Fruit fly (Drosophila melanogaster) whole organism, embryonic: ENCODE data around the gene mGluR.

Experiments used
- ATbp ChIP-seq: fragments of 200-800 bp; sonication (Bioruptor generic); optimal IDR thresholded peaks from 2 replicates; lab custom pipeline; 2017; ENCODE audit warnings: missing biosample characterization, mild to moderate bottlenecking, missing genetic modification characterization, missing genetic modification reagents
- Aef1 ChIP-seq: fragments of 200-800 bp; sonication (Bioruptor generic); IDR thresholded peaks from 3 replicates; pipeline ENCODE4 v1.3.6; 2022; ENCODE audit warnings: missing biosample characterization, missing genetic modification characterization
- Asciz ChIP-seq: fragments of 200-800 bp; sonication (Bioruptor generic); optimal IDR thresholded peaks from 2 replicates; lab custom pipeline; 2017; ENCODE audit warnings: missing biosample characterization, mild to moderate bottlenecking, missing genetic modification characterization, missing genetic modification reagents
- CG10147 ChIP-seq: fragments of 200-800 bp; sonication (Bioruptor generic); optimal IDR thresholded peaks from 2 replicates; lab custom pipeline; 2019; ENCODE audit warnings: missing biosample characterization, mild to moderate bottlenecking, missing genetic modification characterization, moderate library complexity
- CG1024 ChIP-seq: fragments of 200-800 bp; sonication (Bioruptor generic); IDR thresholded peaks from 2 replicates; pipeline ENCODE4 v1.3.6; 2022; ENCODE audit warnings: missing biosample characterization, missing genetic modification characterization
- CG10543 ChIP-seq: fragments of 200-800 bp; sonication (Bioruptor generic); optimal IDR thresholded peaks from 3 replicates; lab custom pipeline; 2017; ENCODE audit warnings: missing biosample characterization, mild to moderate bottlenecking, missing genetic modification characterization, moderate library complexity
- CG13894 ChIP-seq: fragments of 200-800 bp; sonication (Bioruptor generic); optimal IDR thresholded peaks from 3 replicates; lab custom pipeline; 2018; ENCODE audit warnings: missing biosample characterization, mild to moderate bottlenecking, missing genetic modification characterization, moderate library complexity
- CG14014 ChIP-seq: fragments of 200-800 bp; sonication (Bioruptor generic); IDR thresholded peaks from 2 replicates; pipeline ENCODE4 v1.3.6; 2022; ENCODE audit warnings: missing biosample characterization, missing genetic modification characterization
- CG1792 ChIP-seq: fragments of 200-800 bp; sonication (Bioruptor generic); optimal IDR thresholded peaks from 2 replicates; lab custom pipeline; 2016; ENCODE audit warnings: missing biosample characterization, missing genetic modification characterization
- CG30403 ChIP-seq: fragments of 200-800 bp; sonication (Bioruptor generic); optimal IDR thresholded peaks from 3 replicates; lab custom pipeline; 2016; ENCODE audit warnings: missing biosample characterization, missing genetic modification characterization
- CG33213 ChIP-seq: fragments of 200-800 bp; sonication (Bioruptor generic); optimal IDR thresholded peaks from 3 replicates; lab custom pipeline; 2016; ENCODE audit warnings: missing biosample characterization, missing genetic modification characterization
- CG3838 ChIP-seq: fragments of 200-800 bp; sonication (Bioruptor generic); optimal IDR thresholded peaks from 3 replicates; lab custom pipeline; 2016; ENCODE audit warnings: missing biosample characterization, missing genetic modification characterization
- CG3847 ChIP-seq: fragments of 200-800 bp; sonication (Bioruptor generic); IDR thresholded peaks from 2 replicates; pipeline ENCODE4 v1.3.6; 2022; ENCODE audit warnings: missing biosample characterization, missing genetic modification characterization
- CG4282 ChIP-seq: fragments of 200-800 bp; sonication (Bioruptor generic); optimal IDR thresholded peaks from 2 replicates; lab custom pipeline; 2016; ENCODE audit warnings: missing biosample characterization, missing genetic modification characterization
- CG4328 ChIP-seq: fragments of 200-800 bp; sonication (Bioruptor generic); optimal IDR thresholded peaks from 3 replicates; lab custom pipeline; 2017; ENCODE audit warnings: missing biosample characterization, missing genetic modification reagents, missing genetic modification characterization
- CG4730 ChIP-seq: fragments of 200-800 bp; sonication (Bioruptor generic); IDR thresholded peaks from 2 replicates; pipeline ENCODE4 v1.3.6; 2022; ENCODE audit warnings: missing biosample characterization, missing genetic modification characterization
- CG6683 ChIP-seq: fragments of 200-800 bp; sonication (Bioruptor generic); optimal IDR thresholded peaks from 2 replicates; lab custom pipeline; 2017; ENCODE audit warnings: missing biosample characterization, mild to moderate bottlenecking, missing genetic modification characterization, missing genetic modification reagents
- CG6791 ChIP-seq: fragments of 200-800 bp; sonication (Bioruptor generic); IDR thresholded peaks from 3 replicates; pipeline ENCODE4 v1.3.6; 2022; ENCODE audit warnings: missing biosample characterization, missing genetic modification characterization; ENCODE audit not compliant: partially characterized antibody
- CG7786 ChIP-seq: fragments of 200-800 bp; sonication (Bioruptor generic); optimal IDR thresholded peaks from 2 replicates; lab custom pipeline; 2016; ENCODE audit warnings: missing biosample characterization, missing genetic modification characterization
- CG7928 ChIP-seq: fragments of 200-800 bp; sonication (Bioruptor generic); optimal IDR thresholded peaks from 2 replicates; lab custom pipeline; 2017; ENCODE audit warnings: missing biosample characterization, mild to moderate bottlenecking, missing genetic modification characterization
- CG8089 ChIP-seq: fragments of 200-800 bp; sonication (Bioruptor generic); optimal IDR thresholded peaks from 3 replicates; lab custom pipeline; 2016; ENCODE audit warnings: missing biosample characterization, missing genetic modification characterization
- CG8281 ChIP-seq: fragments of 200-800 bp; sonication (Bioruptor generic); optimal IDR thresholded peaks from 2 replicates; lab custom pipeline; 2018; ENCODE audit warnings: missing biosample characterization, mild to moderate bottlenecking, missing genetic modification characterization, moderate library complexity
- CG8388 ChIP-seq: fragments of 200-800 bp; sonication (Bioruptor generic); optimal IDR thresholded peaks from 2 replicates; lab custom pipeline; 2019; ENCODE audit warnings: missing biosample characterization, mild to moderate bottlenecking, missing genetic modification characterization, moderate library complexity
- Chrac-16 ChIP-seq: fragments of 200-800 bp; sonication (Bioruptor generic); optimal IDR thresholded peaks from 3 replicates; lab custom pipeline; 2016; ENCODE audit warnings: missing biosample characterization, missing genetic modification characterization
- CkIIα-i1 ChIP-seq: fragments of 200-800 bp; sonication (Bioruptor generic); IDR thresholded peaks from 2 replicates; pipeline ENCODE4 v1.3.6; 2022; ENCODE audit warnings: missing biosample characterization, missing genetic modification characterization
- Eip74EF ChIP-seq, 2 experiments: fragments of 200-800 bp in 1 of 2; fragments of >200 bp in 1 of 2; sonication (Bioruptor generic) in 1 of 2; optimal IDR thresholded peaks; 2 replicates each; lab custom pipeline; 2017 to 2019; ENCODE audit warnings: missing biosample characterization in 2 of 2, missing genetic modification characterization in 2 of 2, mild to moderate bottlenecking in 1 of 2, moderate library complexity in 1 of 2
- Meics ChIP-seq: fragments of 200-800 bp; sonication (Bioruptor generic); optimal IDR thresholded peaks from 2 replicates; lab custom pipeline; 2017; ENCODE audit warnings: missing biosample characterization, mild to moderate bottlenecking, missing genetic modification characterization
- Sox102F ChIP-seq: fragments of 200-800 bp; sonication (Bioruptor generic); optimal IDR thresholded peaks from 2 replicates; lab custom pipeline; 2018; ENCODE audit warnings: missing biosample characterization, mild to moderate bottlenecking, missing genetic modification characterization, moderate library complexity
- Sry-δ ChIP-seq: fragments of 200-800 bp; sonication (Bioruptor generic); optimal IDR thresholded peaks from 2 replicates; lab custom pipeline; 2016; ENCODE audit warnings: missing biosample characterization, missing genetic modification characterization
- ap ChIP-seq: fragments of 200-800 bp; sonication (Bioruptor generic); IDR thresholded peaks from 2 replicates; pipeline ENCODE4 v1.3.6; 2022; ENCODE audit warnings: missing biosample characterization, missing genetic modification characterization
- br ChIP-seq: fragments of >200 bp; optimal IDR thresholded peaks from 2 replicates; lab custom pipeline; 2017
- cas ChIP-seq: fragments of 200-800 bp; sonication (Bioruptor generic); IDR thresholded peaks from 2 replicates; pipeline ENCODE4 v1.3.6; 2022; ENCODE audit warnings: missing biosample characterization, missing genetic modification characterization
- disco-r ChIP-seq: fragments of 200-800 bp; sonication (Bioruptor generic); optimal IDR thresholded peaks from 2 replicates; lab custom pipeline; 2016; ENCODE audit warnings: missing biosample characterization, missing genetic modification characterization
- esg ChIP-seq: fragments of 200-800 bp; sonication (Bioruptor generic); conservative IDR thresholded peaks from 2 replicates; pipeline ENCODE4 v1.3.6; 2022; ENCODE audit warnings: missing biosample characterization, missing genetic modification characterization
- eyg ChIP-seq: fragments of 200-800 bp; sonication (Bioruptor generic); optimal IDR thresholded peaks from 3 replicates; lab custom pipeline; 2016; ENCODE audit warnings: missing biosample characterization, missing genetic modification characterization
- fd3F ChIP-seq: fragments of 200-800 bp; sonication (Bioruptor generic); optimal IDR thresholded peaks from 2 replicates; lab custom pipeline; 2018; ENCODE audit warnings: missing biosample characterization, mild to moderate bottlenecking, missing genetic modification characterization, moderate library complexity
- insv ChIP-seq, 2 experiments: fragments of 200-800 bp; sonication (Bioruptor generic); optimal IDR thresholded peaks; 3 replicates each; lab custom pipeline; 2016 to 2018; ENCODE audit warnings: missing biosample characterization in 2 of 2, missing genetic modification characterization in 2 of 2
- nmo ChIP-seq: fragments of 200-800 bp; sonication (Bioruptor generic); optimal IDR thresholded peaks from 2 replicates; lab custom pipeline; 2018; ENCODE audit warnings: missing biosample characterization, mild to moderate bottlenecking, missing genetic modification characterization, moderate library complexity
- pb ChIP-seq: fragments of 200-800 bp; sonication (Bioruptor generic); optimal IDR thresholded peaks from 3 replicates; lab custom pipeline; 2016; ENCODE audit warnings: missing biosample characterization, missing genetic modification characterization
- peb ChIP-seq: fragments of 200-800 bp; sonication (Bioruptor generic); IDR thresholded peaks from 2 replicates; pipeline ENCODE4 v1.3.6; 2022; ENCODE audit warnings: missing biosample characterization, missing genetic modification characterization
- pfk ChIP-seq: fragments of 200-800 bp; sonication (Bioruptor generic); optimal IDR thresholded peaks from 2 replicates; lab custom pipeline; 2018; ENCODE audit warnings: missing biosample characterization, mild to moderate bottlenecking, missing genetic modification characterization, moderate library complexity
- ranshi ChIP-seq: fragments of 200-800 bp; sonication (Bioruptor generic); IDR thresholded peaks from 2 replicates; pipeline ENCODE4 v1.3.6; 2022; ENCODE audit warnings: missing biosample characterization, missing genetic modification characterization
- rib ChIP-seq: fragments of 200-800 bp; sonication (Bioruptor generic); IDR thresholded peaks from 2 replicates; pipeline ENCODE4 v1.3.6; 2022; ENCODE audit warnings: missing biosample characterization, missing genetic modification characterization
- sc ChIP-seq, 3 experiments: fragments of >200 bp in 2 of 3; fragments of 200-800 bp in 1 of 3; sonication (Bioruptor generic) in 1 of 3; optimal IDR thresholded peaks; 2 replicates in 2 of 3; 3 replicates in 1 of 3; lab custom pipeline; 2017; ENCODE audit warnings: mild to moderate bottlenecking in 1 of 3, missing biosample characterization in 1 of 3, missing genetic modification characterization in 1 of 3, missing genetic modification reagents in 1 of 3
- sd ChIP-seq: fragments of 200-800 bp; sonication (Bioruptor generic); optimal IDR thresholded peaks from 3 replicates; lab custom pipeline; 2018; ENCODE audit warnings: missing biosample characterization, mild to moderate bottlenecking, missing genetic modification characterization, moderate library complexity
- sim ChIP-seq: fragments of 200-800 bp; sonication (Bioruptor generic); IDR thresholded peaks from 2 replicates; pipeline ENCODE4 v1.3.6; 2022; ENCODE audit warnings: missing biosample characterization, missing genetic modification characterization
- sima ChIP-seq: fragments of 200-800 bp; sonication (Bioruptor generic); optimal IDR thresholded peaks from 2 replicates; lab custom pipeline; 2016; ENCODE audit warnings: missing biosample characterization, missing genetic modification characterization
- sisA ChIP-seq: fragments of 200-800 bp; sonication (Bioruptor generic); IDR thresholded peaks from 2 replicates; pipeline ENCODE4 v1.3.6; 2022; ENCODE audit warnings: missing biosample characterization, missing genetic modification characterization
- sr ChIP-seq: fragments of 200-800 bp; sonication (Bioruptor generic); IDR thresholded peaks from 3 replicates; pipeline ENCODE4 v1.3.6; 2022; ENCODE audit warnings: missing biosample characterization, missing genetic modification characterization
- stwl ChIP-seq: fragments of 200-800 bp; sonication (Bioruptor generic); optimal IDR thresholded peaks from 3 replicates; lab custom pipeline; 2018; ENCODE audit warnings: missing biosample characterization, mild to moderate bottlenecking, missing genetic modification characterization, moderate library complexity
- tx ChIP-seq: fragments of 200-800 bp; sonication (Bioruptor generic); optimal IDR thresholded peaks from 2 replicates; lab custom pipeline; 2016; ENCODE audit warnings: missing biosample characterization, missing genetic modification characterization
- usp ChIP-seq: fragments of >200 bp; optimal IDR thresholded peaks from 2 replicates; lab custom pipeline; 2017; ENCODE audit warnings: missing biosample characterization, missing genetic modification characterization

The mGluR gene

dm6 chr4:904667-905066, 32.0 kb upstream of the mGluR start (continued):
- no peak for TF ChIP-seq Meics
- no peak for TF ChIP-seq CG1792 (GFP tag; lab: Kevin White, UChicago)
- no peak for TF ChIP-seq sisA
- TF ChIP-seq ATbp (GFP tag; lab: Kevin White, UChicago) = no peak
- peak; percentile 94 for TF ChIP-seq CG1024 (GFP tag; lab: Robert Waterston, UW)
- no peak for TF ChIP-seq br (lab: Kevin White, UChicago)
- TF ChIP-seq stwl (tag; lab: Kevin White, UChicago) = no peak
- TF ChIP-seq CG14014 (GFP tag; lab: Robert Waterston, UW) = no peak
- no peak for TF ChIP-seq CG8388 (GFP tag; lab: Kevin White, UChicago)
- TF ChIP-seq CG7928 (GFP tag; lab: Kevin White, UChicago) = no peak
- TF ChIP-seq insv (GFP tag; optimal IDR thresholded peaks at IDR 0.05; lab: Kevin White, UChicago) = no peak
- no peak for TF ChIP-seq sima (GFP tag; lab: Kevin White, UChicago)
- no peak for TF ChIP-seq CG8281 (tag; lab: Kevin White, UChicago)
- TF ChIP-seq CG6791 = peak; percentile 37; the same call in 1 of the 3 replicates
- no peak for TF ChIP-seq CG3847 (GFP tag; lab: Robert Waterston, UW)
- TF ChIP-seq peb = no peak
- no peak for TF ChIP-seq CG4282
- TF ChIP-seq Aef1 (GFP tag; lab: Robert Waterston, UW) = no peak
- TF ChIP-seq CG4328 = no peak
- no peak for TF ChIP-seq CG10543 (GFP tag; lab: Kevin White, UChicago)
- no peak for TF ChIP-seq sc (optimal IDR thresholded peaks at IDR 0.05; lab: Kevin White, UChicago)
- no peak for TF ChIP-seq sc (GFP tag; optimal IDR thresholded peaks at IDR 0.05; lab: Kevin White, UChicago)
- no peak for TF ChIP-seq usp (GFP tag; lab: Kevin White, UChicago)
- no peak for TF ChIP-seq disco-r
- no peak for TF ChIP-seq CG7786 (GFP tag; lab: Kevin White, UChicago)
- TF ChIP-seq sd (tag; lab: Kevin White, UChicago) = no peak
- no peak for TF ChIP-seq Chrac-16
- TF ChIP-seq sim = no peak
- no peak for TF ChIP-seq rib (GFP tag; lab: Robert Waterston, UW)
- TF ChIP-seq eyg (GFP tag; lab: Kevin White, UChicago) = no peak
- TF ChIP-seq Sry-δ (GFP tag; lab: Kevin White, UChicago) = peak; percentile 68
- no peak for TF ChIP-seq CG3838 (GFP tag; lab: Kevin White, UChicago)
- TF ChIP-seq CG33213 (GFP tag; lab: Kevin White, UChicago) = no peak
- no peak for TF ChIP-seq CG4730 (GFP tag; lab: Robert Waterston, UW)
- no peak for TF ChIP-seq Sox102F (GFP tag; lab: Kevin White, UChicago)
- TF ChIP-seq nmo (GFP tag; lab: Kevin White, UChicago) = no peak
- TF ChIP-seq esg (GFP tag; lab: Robert Waterston, UW) = no peak
- no peak for TF ChIP-seq CkIIα-i1 (GFP tag; lab: Robert Waterston, UW)
- no peak for TF ChIP-seq Asciz (GFP tag; lab: Kevin White, UChicago)
- no peak for TF ChIP-seq ranshi (GFP tag; lab: Robert Waterston, UW)
- TF ChIP-seq cas = no peak
- no peak for TF ChIP-seq fd3F
- no peak for TF ChIP-seq pb
- TF ChIP-seq CG8089 = no peak
- no peak for TF ChIP-seq CG30403
- peak; percentile 73 for TF ChIP-seq pfk
- no peak for TF ChIP-seq tx (GFP tag; lab: Kevin White, UChicago)
- TF ChIP-seq CG10147 (GFP tag; lab: Kevin White, UChicago) = no peak
- TF ChIP-seq Eip74EF (GFP tag; optimal IDR thresholded peaks at IDR 0.05; lab: Kevin White, UChicago) = no peak
- TF ChIP-seq CG13894 (tag; lab: Kevin White, UChicago) = peak; percentile 77
- TF ChIP-seq CG6683 (GFP tag; lab: Kevin White, UChicago) = no peak
- no peak for TF ChIP-seq sr
- no peak for TF ChIP-seq ap
